Worm (Caenorhabditis elegans) whole organism, L3 larva: ENCODE measurements around the gene eea-1.

ENCODE experiments used
- hmg-11 ChIP-seq: sonication (generic microtip); optimal IDR thresholded peaks from 2 replicates; lab custom pipeline; 2016; ENCODE audit warnings: missing genetic modification characterization, missing compliant biosample characterization
- jun-1 ChIP-seq: fragments of 150-350 bp; optimal IDR thresholded peaks from 2 replicates; lab custom pipeline; 2014; ENCODE audit warnings: missing biosample characterization, missing genetic modification reagents, missing genetic modification characterization

ce11 chrV:13511618-13512017 lies 14.4 kb upstream of the eea-1 start, which contains the start of gene avr-15:
- TF ChIP-seq jun-1 (tag; lab: Kevin White, UChicago): no peak
- no peak for TF ChIP-seq hmg-11 (tag; lab: Kevin White, UChicago)
